Fruit fly (Drosophila melanogaster) whole organism: Measurements from ENCODE around the gene Tmep.

Experiments
- EcR ChIP-seq, 2 experiments: fragments of >200 bp; optimal IDR thresholded peaks; 2 replicates each; lab custom pipeline; 2017; ENCODE audit warnings: missing biosample characterization in 2 of 2, missing genetic modification characterization in 2 of 2, missing genetic modification reagents in 2 of 2
- pan ChIP-seq: fragments of >200 bp; optimal IDR thresholded peaks from 2 replicates; lab custom pipeline; 2017
- psq ChIP-seq: fragments of >200 bp; optimal IDR thresholded peaks from 2 replicates; lab custom pipeline; 2017

- no peak for TF ChIP-seq EcR (GFP tag; optimal IDR thresholded peaks at IDR 0.05; lab: Kevin White, UChicago)
- no peak for TF ChIP-seq pan (lab: Kevin White, UChicago)
- no peak for TF ChIP-seq psq (lab: Kevin White, UChicago)
Measured at dm6 chr3L:1568225-1569161, 488 bp upstream of the Tmep start, which contains the start of gene CG7879.
